Fruit fly (Drosophila melanogaster): ENCODE data around the gene Daxx.

Gene Daxx

DNA sequence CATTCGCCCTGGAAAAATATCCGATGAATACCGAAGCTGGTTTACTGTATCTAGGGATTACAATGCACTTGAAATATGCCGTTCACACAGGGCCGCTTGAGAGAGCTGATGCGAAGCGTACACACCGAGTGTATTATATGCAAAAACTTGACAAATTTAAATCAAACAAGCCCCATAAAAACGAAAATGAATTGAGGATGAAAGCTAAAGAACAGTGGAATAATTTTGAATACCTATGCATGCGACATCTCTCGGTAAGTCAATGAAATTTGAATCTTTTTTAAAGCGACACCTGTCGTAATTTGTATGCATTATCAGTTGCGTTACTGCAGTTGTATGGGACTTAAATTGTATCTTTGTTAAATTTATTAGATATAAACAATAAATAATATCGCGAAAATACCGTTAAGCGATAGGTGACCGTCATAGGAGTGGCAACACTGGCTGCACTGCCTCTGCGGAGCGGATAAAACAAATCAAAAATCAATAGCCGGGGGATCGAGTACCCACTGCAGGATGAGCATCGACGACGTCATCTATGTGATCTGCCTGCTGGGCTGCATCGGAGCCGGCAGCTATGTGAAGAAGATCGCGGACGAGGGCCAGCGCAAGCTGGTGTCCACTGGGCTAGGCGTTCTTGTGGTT, 24.7 kb upstream of the Daxx start, which contains the start of gene frj (continued):
- TF ChIP-seq CoRest (tag; optimal IDR thresholded peaks at IDR 0.05) (peak; percentile 80), vfl (GFP tag; optimal IDR thresholded peaks at IDR 0.05) (no peak), CG13894 (tag; optimal IDR thresholded peaks at IDR 0.05) (peak; percentile 51), CG8765 (GFP tag; IDR thresholded peaks at IDR 0.05) (peak; percentile 60; the same call in 1 of the 2 replicates), Rx (GFP tag; IDR thresholded peaks at IDR 0.05) (peak; percentile 56), CG32532 (GFP tag; IDR thresholded peaks at IDR 0.05) (peak; percentile 77), CG6272 (GFP tag; IDR thresholded peaks at IDR 0.05) (peak; percentile 52), sna (GFP tag; IDR thresholded peaks at IDR 0.05; ENCODE audit: partially characterized antibody) (peak; percentile 68), B-H1 (GFP tag; IDR thresholded peaks at IDR 0.05) (peak; percentile 39; the same call in 1 of the 3 replicates), CG12219 (GFP tag; optimal IDR thresholded peaks at IDR 0.05) (no peak), fd3F (GFP tag; optimal IDR thresholded peaks at IDR 0.05) (peak; percentile 54), E2f2 (GFP tag; IDR thresholded peaks at IDR 0.05) (peak; percentile 55), CG1647 (GFP tag; optimal IDR thresholded peaks at IDR 0.05) (peak; percentile 19), hbn (GFP tag; IDR thresholded peaks at IDR 0.05; ENCODE audit: partially characterized antibody) (0 out of 2 replicates have a peak, but pooled peaks have one; percentile 26), Gug (GFP tag; IDR thresholded peaks at IDR 0.05) (peak; percentile 74; the same call in 3 of the 4 replicates), trem (tag; optimal IDR thresholded peaks at IDR 0.05) (peak; percentile 78), Trl (optimal IDR thresholded peaks at IDR 0.05) (no peak), Trl (GFP tag; optimal IDR thresholded peaks at IDR 0.05) (peak; percentile 64), ind (GFP tag; optimal IDR thresholded peaks at IDR 0.05) (peak; percentile 73), CG6854 (GFP tag; optimal IDR thresholded peaks at IDR 0.05) (no peak), HLH3B (GFP tag; IDR thresholded peaks at IDR 0.05) (peak; percentile 64), Fer2 (tag; optimal IDR thresholded peaks at IDR 0.05) (no peak), caup (GFP tag; optimal IDR thresholded peaks at IDR 0.05; ENCODE audit: severe bottlenecking) (no peak), Oli (tag; optimal IDR thresholded peaks at IDR 0.05) (peak; percentile 49), usp (GFP tag; optimal IDR thresholded peaks at IDR 0.05) (no peak), dati (GFP tag; IDR thresholded peaks at IDR 0.05) (no peak), ase (GFP tag; IDR thresholded peaks at IDR 0.05) (peak; percentile 69; the same call in 2 of the 3 replicates), CG9797 (GFP tag; optimal IDR thresholded peaks at IDR 0.05) (peak; percentile 94), CG13775 (GFP tag; optimal IDR thresholded peaks at IDR 0.05) (peak; percentile 69), BEAF-32 (GFP tag; optimal IDR thresholded peaks at IDR 0.05) (peak; percentile 95), CG42726 (GFP tag; IDR thresholded peaks at IDR 0.05; ENCODE audit: partially characterized antibody) (peak; percentile 59; the same call in 1 of the 2 replicates), CG11695 (GFP tag; IDR thresholded peaks at IDR 0.05) (0 out of 3 replicates have a peak, but pooled peaks have one; percentile 30), ttk (GFP tag; IDR thresholded peaks at IDR 0.05) (peak; percentile 51; the same call in 1 of the 2 replicates), fru (optimal IDR thresholded peaks at IDR 0.05) (no peak), Oaz (GFP tag; IDR thresholded peaks at IDR 0.05) (0 out of 2 replicates have a peak, but pooled peaks have one; percentile 41), Kr (GFP tag; optimal IDR thresholded peaks at IDR 0.05) (no peak), CG4360 (GFP tag; IDR thresholded peaks at IDR 0.05) (no peak), zen2 (GFP tag; IDR thresholded peaks at IDR 0.05; ENCODE audit: partially characterized antibody) (peak; percentile 33; the same call in 1 of the 3 replicates), CG31365 (tag; optimal IDR thresholded peaks at IDR 0.05) (no peak), Nf-YB (GFP tag; optimal IDR thresholded peaks at IDR 0.05) (no peak), jumu (GFP tag; optimal IDR thresholded peaks at IDR 0.05) (peak; percentile 82), CG2120 (GFP tag; optimal IDR thresholded peaks at IDR 0.05) (peak; percentile 74), sd (tag; optimal IDR thresholded peaks at IDR 0.05) (peak; percentile 51), CG11504 (tag; optimal IDR thresholded peaks at IDR 0.05) (no peak), knrl (GFP tag; IDR thresholded peaks at IDR 0.05; ENCODE audit: partially characterized antibody) (peak; percentile 78), zfh1 (GFP tag; IDR thresholded peaks at IDR 0.05) (peak; percentile 59; the same call in 2 of the 3 replicates), gro (GFP tag; optimal IDR thresholded peaks at IDR 0.05) (peak; percentile 62), scrt (GFP tag; optimal IDR thresholded peaks at IDR 0.05) (no peak), Sin3A (optimal IDR thresholded peaks at IDR 0.05) (peak; percentile 91), CG12155 (GFP tag; optimal IDR thresholded peaks at IDR 0.05) (peak; percentile 45)

All from whole organism, embryonic.